Fruit fly (Drosophila melanogaster) whole organism, embryonic: ENCODE results near the gene Indy.

Experiments used
- Antp ChIP-seq: fragments of 200-800 bp; sonication (Bioruptor generic); optimal IDR thresholded peaks from 3 replicates; lab custom pipeline; 2016; ENCODE audit warnings: missing biosample characterization, missing genetic modification characterization
- CG13775 ChIP-seq: fragments of 200-800 bp; sonication (Bioruptor generic); optimal IDR thresholded peaks from 3 replicates; lab custom pipeline; 2017; ENCODE audit warnings: missing biosample characterization, mild to moderate bottlenecking, missing genetic modification characterization
- CG1529 ChIP-seq: fragments of 200-800 bp; sonication (Bioruptor generic); optimal IDR thresholded peaks from 3 replicates; lab custom pipeline; 2018; ENCODE audit warnings: missing biosample characterization, missing genetic modification characterization
- CG31388 ChIP-seq: fragments of 200-800 bp; sonication (Bioruptor generic); optimal IDR thresholded peaks from 2 replicates; lab custom pipeline; 2016; ENCODE audit warnings: missing biosample characterization, missing genetic modification characterization
- CG31441 ChIP-seq: fragments of 200-800 bp; sonication (Bioruptor generic); IDR thresholded peaks from 2 replicates; pipeline ENCODE4 v1.3.6; 2022; ENCODE audit warnings: missing biosample characterization, missing genetic modification characterization
- CG6791 ChIP-seq: fragments of 200-800 bp; sonication (Bioruptor generic); IDR thresholded peaks from 3 replicates; pipeline ENCODE4 v1.3.6; 2022; ENCODE audit warnings: missing biosample characterization, missing genetic modification characterization; ENCODE audit not compliant: partially characterized antibody
- CG8765 ChIP-seq: fragments of 200-800 bp; sonication (Bioruptor generic); IDR thresholded peaks from 2 replicates; pipeline ENCODE4 v1.3.6; 2022; ENCODE audit warnings: missing biosample characterization, missing genetic modification characterization
- E2f1 ChIP-seq: fragments of 200-800 bp; sonication (Bioruptor generic); IDR thresholded peaks from 2 replicates; pipeline ENCODE4 v1.3.6; 2022; ENCODE audit warnings: missing biosample characterization, missing genetic modification characterization
- crp ChIP-seq, 2 experiments: fragments of 200-800 bp; sonication (Bioruptor generic); optimal IDR thresholded peaks; 2 replicates in 1 of 2; 3 replicates in 1 of 2; lab custom pipeline; 2017; ENCODE audit warnings: missing biosample characterization in 2 of 2, missing genetic modification characterization in 2 of 2, mild to moderate bottlenecking in 1 of 2, moderate library complexity in 1 of 2
- dan ChIP-seq: fragments of 200-800 bp; sonication (Bioruptor generic); IDR thresholded peaks from 2 replicates; pipeline ENCODE4 v1.3.6; 2022; ENCODE audit warnings: missing biosample characterization, missing genetic modification characterization
- pan ChIP-seq, 4 experiments: fragments of >200 bp in 3 of 4; fragments of 200-800 bp in 1 of 4; sonication (Bioruptor generic) in 1 of 4; optimal IDR thresholded peaks in 3 of 4; IDR thresholded peaks in 1 of 4; 2 replicates each; pipeline versions ENCODE4 v1.3.6 to Lab custom; 2017 to 2022; ENCODE audit warnings: missing biosample characterization in 2 of 4, missing genetic modification characterization in 2 of 4, mixed read lengths in 1 of 4
- schlank ChIP-seq: fragments of 200-800 bp; sonication (Bioruptor generic); optimal IDR thresholded peaks from 2 replicates; lab custom pipeline; 2018; ENCODE audit warnings: missing biosample characterization, mild to moderate bottlenecking, missing genetic modification characterization
- zen2 ChIP-seq: fragments of 200-800 bp; sonication (Bioruptor generic); IDR thresholded peaks from 3 replicates; pipeline ENCODE4 v1.3.6; 2022; ENCODE audit warnings: missing biosample characterization, missing genetic modification characterization; ENCODE audit not compliant: partially characterized antibody
- zf30C ChIP-seq: fragments of 200-800 bp; sonication (Bioruptor generic); optimal IDR thresholded peaks from 3 replicates; lab custom pipeline; 2018; ENCODE audit warnings: missing biosample characterization, mild to moderate bottlenecking, missing genetic modification characterization

DNA sequence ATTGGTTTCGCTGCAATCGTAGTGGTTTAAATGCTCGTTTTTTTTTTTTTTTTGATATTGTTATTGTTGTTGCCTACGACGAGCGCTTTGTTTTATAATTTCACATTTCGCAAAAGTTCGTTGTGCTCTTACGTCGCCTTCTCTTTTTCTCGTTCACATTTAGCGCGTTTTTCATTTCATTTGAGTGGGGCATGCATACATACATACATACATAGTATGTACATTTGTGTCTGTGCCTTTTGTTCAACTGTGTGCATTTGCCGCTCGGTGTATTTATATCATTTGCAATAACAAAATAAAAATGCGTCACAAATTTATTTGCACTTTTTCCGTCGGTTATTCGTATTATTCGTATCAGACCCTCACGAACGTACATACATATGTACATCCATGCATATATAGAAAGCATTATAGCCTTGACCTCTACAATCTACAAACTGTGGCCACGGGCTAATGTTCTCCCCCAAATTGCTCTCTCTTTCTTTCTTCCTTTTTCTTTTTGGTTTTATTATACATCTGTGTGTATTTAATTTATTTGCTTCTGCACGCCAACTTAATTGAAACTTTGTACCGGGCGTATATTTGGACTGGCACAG, 33.8 kb downstream of the Indy start:
- no peak for TF ChIP-seq CG31388 (GFP tag; lab: Kevin White, UChicago)
- no peak for TF ChIP-seq CG1529 (GFP tag; lab: Kevin White, UChicago)
- TF ChIP-seq CG6791 (GFP tag; lab: Robert Waterston, UW) = no peak
- TF ChIP-seq zf30C = no peak
- no peak for TF ChIP-seq CG8765 (GFP tag; lab: Robert Waterston, UW)
- no peak for TF ChIP-seq dan (GFP tag; lab: Robert Waterston, UW)
- TF ChIP-seq crp (GFP tag; optimal IDR thresholded peaks at IDR 0.05; lab: Kevin White, UChicago) = no peak
- TF ChIP-seq E2f1 = no peak
- TF ChIP-seq schlank (tag; lab: Kevin White, UChicago) = no peak
- no peak for TF ChIP-seq pan (optimal IDR thresholded peaks at IDR 0.05; lab: Kevin White, UChicago)
- TF ChIP-seq pan (GFP tag; optimal IDR thresholded peaks at IDR 0.05 in 1 of 2, IDR thresholded peaks at IDR 0.05 in 1 of 2) = no peak
- TF ChIP-seq CG13775 = no peak
- no peak for TF ChIP-seq Antp
- TF ChIP-seq zen2 = no peak
- TF ChIP-seq CG31441 = no peak
